Worm (Caenorhabditis elegans) whole organism, L3 larva: ENCODE data around the gene fbxa-165.

Experiments used
- nhr-76 ChIP-seq: fragments of 150-350 bp; sonication (generic microtip); optimal IDR thresholded peaks from 5 replicates; lab custom pipeline; 2014; ENCODE audit warnings: missing biosample characterization, missing genetic modification characterization
- unc-62 ChIP-seq: fragments of 150-350 bp; sonication (generic microtip); optimal IDR thresholded peaks from 4 replicates; lab custom pipeline; 2014; ENCODE audit warnings: missing biosample characterization, missing genetic modification reagents, missing genetic modification characterization

DNA sequence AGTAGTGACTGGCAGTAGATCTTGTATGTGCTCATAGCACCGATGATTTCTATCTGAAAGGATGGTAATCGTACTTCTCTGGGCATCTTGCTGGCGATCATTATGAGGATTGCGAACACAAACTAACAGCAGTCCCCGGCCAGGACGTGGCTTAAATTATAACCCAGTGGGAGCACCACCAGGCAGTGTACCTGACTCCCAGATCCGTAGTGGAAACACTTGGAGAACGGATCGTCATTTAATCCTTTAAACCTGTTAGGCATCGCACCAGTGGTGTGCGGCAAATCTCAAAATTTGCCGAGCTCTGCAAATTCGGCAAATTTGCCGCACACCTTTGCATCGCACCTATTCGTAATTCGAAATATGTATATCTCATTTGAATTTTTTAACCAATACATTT lies 48.6 kb downstream of the fbxa-165 start, which contains the start of gene K05F6.8:
- TF ChIP-seq unc-62 (GFP tag; lab: Kevin White, UChicago) (no peak), nhr-76 (no peak)
